Fruit fly (Drosophila melanogaster) whole organism, embryonic: ENCODE data around the gene CG8312.

ENCODE experiments used
- Abd-B ChIP-seq: fragments of 200-800 bp; sonication (Bioruptor generic); optimal IDR thresholded peaks from 2 replicates; lab custom pipeline; 2018; ENCODE audit warnings: missing biosample characterization, mild to moderate bottlenecking, missing genetic modification characterization, moderate library complexity
- Atf-2 ChIP-seq: fragments of 200-800 bp; sonication (Bioruptor generic); optimal IDR thresholded peaks from 2 replicates; lab custom pipeline; 2016; ENCODE audit warnings: missing biosample characterization, missing genetic modification characterization
- Awh ChIP-seq: fragments of 200-800 bp; sonication (Bioruptor generic); IDR thresholded peaks from 2 replicates; pipeline ENCODE4, ENCODE4 v1.3.6; 2022; ENCODE audit warnings: missing biosample characterization, missing genetic modification characterization
- CG10274 ChIP-seq: fragments of 200-800 bp; sonication (Bioruptor generic); optimal IDR thresholded peaks from 3 replicates; lab custom pipeline; 2017; ENCODE audit warnings: missing biosample characterization, mild to moderate bottlenecking, missing genetic modification characterization
- CG10321 ChIP-seq: fragments of 200-800 bp; sonication (Bioruptor generic); IDR thresholded peaks from 2 replicates; pipeline ENCODE4 v1.3.6; 2022; ENCODE audit warnings: missing biosample characterization, missing genetic modification characterization
- CG10366 ChIP-seq: fragments of 200-800 bp; sonication (Bioruptor generic); IDR thresholded peaks from 2 replicates; pipeline ENCODE4 v1.3.6; 2022; ENCODE audit warnings: missing biosample characterization, missing genetic modification characterization
- CG10543 ChIP-seq: fragments of 200-800 bp; sonication (Bioruptor generic); optimal IDR thresholded peaks from 3 replicates; lab custom pipeline; 2017; ENCODE audit warnings: missing biosample characterization, mild to moderate bottlenecking, missing genetic modification characterization, moderate library complexity
- CG12744 ChIP-seq: fragments of 200-800 bp; sonication (Bioruptor generic); optimal IDR thresholded peaks from 2 replicates; lab custom pipeline; 2016; ENCODE audit warnings: missing biosample characterization, missing genetic modification characterization
- CG13894 ChIP-seq: fragments of 200-800 bp; sonication (Bioruptor generic); optimal IDR thresholded peaks from 3 replicates; lab custom pipeline; 2018; ENCODE audit warnings: missing biosample characterization, mild to moderate bottlenecking, missing genetic modification characterization, moderate library complexity
- CG14710 ChIP-seq: fragments of 200-800 bp; sonication (Bioruptor generic); optimal IDR thresholded peaks from 3 replicates; lab custom pipeline; 2019; ENCODE audit warnings: missing biosample characterization, mild to moderate bottlenecking, missing genetic modification characterization, moderate library complexity
- CG15601 ChIP-seq: fragments of 200-800 bp; sonication (Bioruptor generic); optimal IDR thresholded peaks from 3 replicates; lab custom pipeline; 2019; ENCODE audit warnings: missing biosample characterization, mild to moderate bottlenecking, missing genetic modification characterization, moderate library complexity
- CG15696 ChIP-seq: fragments of 200-800 bp; sonication (Bioruptor generic); optimal IDR thresholded peaks from 2 replicates; lab custom pipeline; 2019; ENCODE audit warnings: missing biosample characterization, mild to moderate bottlenecking, missing genetic modification characterization, moderate library complexity
- CG16863 ChIP-seq: fragments of 200-800 bp; sonication (Bioruptor generic); optimal IDR thresholded peaks from 3 replicates; lab custom pipeline; 2016; ENCODE audit warnings: missing biosample characterization, missing genetic modification characterization
- CG17568 ChIP-seq: fragments of 200-800 bp; sonication (Bioruptor generic); optimal IDR thresholded peaks from 2 replicates; lab custom pipeline; 2018; ENCODE audit warnings: missing biosample characterization, mild to moderate bottlenecking, missing genetic modification characterization, moderate library complexity
- CG2712 ChIP-seq: fragments of 200-800 bp; optimal IDR thresholded peaks from 3 replicates; lab custom pipeline; 2019; ENCODE audit warnings: missing biosample characterization, mild to moderate bottlenecking, missing genetic modification characterization, moderate library complexity
- CG30020 ChIP-seq: fragments of 200-800 bp; optimal IDR thresholded peaks from 2 replicates; lab custom pipeline; 2019; ENCODE audit warnings: missing biosample characterization, mild to moderate bottlenecking, missing genetic modification characterization, moderate library complexity
- CG33213 ChIP-seq: fragments of 200-800 bp; sonication (Bioruptor generic); optimal IDR thresholded peaks from 3 replicates; lab custom pipeline; 2016; ENCODE audit warnings: missing biosample characterization, missing genetic modification characterization
- CG33557 ChIP-seq: fragments of 200-800 bp; sonication (Bioruptor generic); optimal IDR thresholded peaks from 2 replicates; lab custom pipeline; 2019; ENCODE audit warnings: missing biosample characterization, mild to moderate bottlenecking, missing genetic modification characterization, moderate library complexity
- CG34376 ChIP-seq: fragments of 200-800 bp; sonication (Bioruptor generic); optimal IDR thresholded peaks from 2 replicates; lab custom pipeline; 2018; ENCODE audit warnings: missing biosample characterization, mild to moderate bottlenecking, missing genetic modification characterization
- CG4820 ChIP-seq: fragments of 200-800 bp; sonication (Bioruptor generic); optimal IDR thresholded peaks from 3 replicates; lab custom pipeline; 2016; ENCODE audit warnings: missing biosample characterization, missing genetic modification characterization
- CG7357 ChIP-seq: fragments of 200-800 bp; sonication (Bioruptor generic); IDR thresholded peaks from 3 replicates; pipeline ENCODE4 v1.3.6; 2022; ENCODE audit warnings: missing biosample characterization, missing genetic modification characterization
- CG9609 ChIP-seq: fragments of 200-800 bp; sonication (Bioruptor generic); optimal IDR thresholded peaks from 3 replicates; lab custom pipeline; 2016; ENCODE audit warnings: missing biosample characterization, missing genetic modification characterization
- CG9797 ChIP-seq: fragments of 200-800 bp; sonication (Bioruptor generic); optimal IDR thresholded peaks from 3 replicates; lab custom pipeline; 2018; ENCODE audit warnings: missing biosample characterization, mild to moderate bottlenecking, missing genetic modification characterization
- D19A ChIP-seq: fragments of 200-800 bp; optimal IDR thresholded peaks from 3 replicates; lab custom pipeline; 2019; ENCODE audit warnings: missing biosample characterization, mild to moderate bottlenecking, missing genetic modification characterization, moderate library complexity
- Fer1 ChIP-seq: fragments of 200-800 bp; sonication (Bioruptor generic); optimal IDR thresholded peaks from 2 replicates; lab custom pipeline; 2017; ENCODE audit warnings: missing biosample characterization, mild to moderate bottlenecking, missing genetic modification characterization
- MTF-1 ChIP-seq: fragments of 200-800 bp; sonication (Bioruptor generic); optimal IDR thresholded peaks from 2 replicates; lab custom pipeline; 2018; ENCODE audit warnings: missing biosample characterization, mild to moderate bottlenecking, missing genetic modification characterization, borderline replicate concordance
- Oli ChIP-seq: fragments of 200-800 bp; sonication (Bioruptor generic); optimal IDR thresholded peaks from 2 replicates; lab custom pipeline; 2018; ENCODE audit warnings: missing biosample characterization, mild to moderate bottlenecking, missing genetic modification characterization, moderate library complexity
- Optix ChIP-seq: fragments of 200-800 bp; sonication (Bioruptor generic); IDR thresholded peaks from 3 replicates; pipeline ENCODE4 v1.3.6; 2022; ENCODE audit warnings: missing biosample characterization, missing genetic modification characterization
- Taf1 ChIP-seq: fragments of 200-800 bp; sonication (Bioruptor generic); IDR thresholded peaks from 2 replicates; pipeline ENCODE4 v1.3.6; 2022; ENCODE audit warnings: missing biosample characterization, missing genetic modification characterization
- Xrp1 ChIP-seq: fragments of 200-800 bp; sonication (Bioruptor generic); IDR thresholded peaks from 2 replicates; pipeline ENCODE4 v1.3.6; 2022; ENCODE audit warnings: missing biosample characterization, missing genetic modification characterization
- dan ChIP-seq: fragments of 200-800 bp; sonication (Bioruptor generic); IDR thresholded peaks from 2 replicates; pipeline ENCODE4 v1.3.6; 2022; ENCODE audit warnings: missing biosample characterization, missing genetic modification characterization
- dpn ChIP-seq, 2 experiments: fragments of 200-800 bp; sonication (Bioruptor generic); optimal IDR thresholded peaks; 3 replicates each; lab custom pipeline; 2016; ENCODE audit warnings: missing biosample characterization in 2 of 2, missing genetic modification characterization in 2 of 2
- fd3F ChIP-seq: fragments of 200-800 bp; sonication (Bioruptor generic); optimal IDR thresholded peaks from 2 replicates; lab custom pipeline; 2018; ENCODE audit warnings: missing biosample characterization, mild to moderate bottlenecking, missing genetic modification characterization, moderate library complexity
- fd64A ChIP-seq: fragments of 200-800 bp; sonication (Bioruptor generic); optimal IDR thresholded peaks from 3 replicates; lab custom pipeline; 2018; ENCODE audit warnings: missing biosample characterization, mild to moderate bottlenecking, missing genetic modification characterization
- ftz-f1 ChIP-seq: fragments of 200-800 bp; sonication (Bioruptor generic); optimal IDR thresholded peaks from 2 replicates; lab custom pipeline; 2016; ENCODE audit warnings: missing biosample characterization, missing genetic modification characterization
- gem ChIP-seq: fragments of 200-800 bp; sonication (Bioruptor generic); optimal IDR thresholded peaks from 2 replicates; lab custom pipeline; 2019; ENCODE audit warnings: missing biosample characterization, mild to moderate bottlenecking, missing genetic modification characterization, moderate library complexity
- gfzf ChIP-seq: fragments of 200-800 bp; sonication (Bioruptor generic); optimal IDR thresholded peaks from 2 replicates; lab custom pipeline; 2016; ENCODE audit warnings: missing biosample characterization, mild to moderate bottlenecking, missing genetic modification characterization, moderate library complexity
- gsb-n ChIP-seq: fragments of 200-800 bp; sonication (Bioruptor generic); optimal IDR thresholded peaks from 3 replicates; lab custom pipeline; 2018; ENCODE audit warnings: missing biosample characterization, mild to moderate bottlenecking, missing genetic modification characterization
- maf-S ChIP-seq: fragments of 200-800 bp; sonication (Bioruptor generic); optimal IDR thresholded peaks from 2 replicates; lab custom pipeline; 2016; ENCODE audit warnings: missing biosample characterization, missing genetic modification characterization
- mld ChIP-seq: fragments of 200-800 bp; sonication (Bioruptor generic); IDR thresholded peaks from 3 replicates; pipeline ENCODE4 v1.3.6; 2022; ENCODE audit warnings: missing biosample characterization, missing genetic modification characterization; ENCODE audit not compliant: partially characterized antibody
- nmo ChIP-seq: fragments of 200-800 bp; sonication (Bioruptor generic); optimal IDR thresholded peaks from 2 replicates; lab custom pipeline; 2018; ENCODE audit warnings: missing biosample characterization, mild to moderate bottlenecking, missing genetic modification characterization, moderate library complexity
- oc ChIP-seq: fragments of 200-800 bp; sonication (Bioruptor generic); optimal IDR thresholded peaks from 2 replicates; lab custom pipeline; 2018; ENCODE audit warnings: missing biosample characterization, mild to moderate bottlenecking, missing genetic modification characterization, moderate library complexity
- pho ChIP-seq: fragments of 200-800 bp; sonication (Bioruptor generic); optimal IDR thresholded peaks from 2 replicates; lab custom pipeline; 2016; ENCODE audit warnings: missing biosample characterization, missing genetic modification characterization
- pzg ChIP-seq: fragments of 200-800 bp; sonication (Bioruptor generic); optimal IDR thresholded peaks from 3 replicates; lab custom pipeline; 2018; ENCODE audit warnings: missing biosample characterization, mild to moderate bottlenecking, missing genetic modification characterization, moderate library complexity
- sim ChIP-seq: fragments of 200-800 bp; sonication (Bioruptor generic); IDR thresholded peaks from 2 replicates; pipeline ENCODE4 v1.3.6; 2022; ENCODE audit warnings: missing biosample characterization, missing genetic modification characterization
- stwl ChIP-seq: fragments of 200-800 bp; sonication (Bioruptor generic); optimal IDR thresholded peaks from 3 replicates; lab custom pipeline; 2018; ENCODE audit warnings: missing biosample characterization, mild to moderate bottlenecking, missing genetic modification characterization, moderate library complexity
- sug ChIP-seq: fragments of 200-800 bp; optimal IDR thresholded peaks from 2 replicates; lab custom pipeline; 2019; ENCODE audit warnings: missing biosample characterization, mild to moderate bottlenecking, missing genetic modification characterization, moderate library complexity
- toy ChIP-seq: fragments of 200-800 bp; sonication (Bioruptor generic); IDR thresholded peaks from 2 replicates; pipeline ENCODE4 v1.3.6; 2022; ENCODE audit warnings: missing biosample characterization, missing genetic modification characterization
- vnd ChIP-seq: fragments of 200-800 bp; sonication (Bioruptor generic); IDR thresholded peaks from 3 replicates; pipeline ENCODE4 v1.3.6; 2022; ENCODE audit warnings: missing biosample characterization, missing genetic modification characterization; ENCODE audit not compliant: partially characterized antibody

The CG8312 gene

DNA sequence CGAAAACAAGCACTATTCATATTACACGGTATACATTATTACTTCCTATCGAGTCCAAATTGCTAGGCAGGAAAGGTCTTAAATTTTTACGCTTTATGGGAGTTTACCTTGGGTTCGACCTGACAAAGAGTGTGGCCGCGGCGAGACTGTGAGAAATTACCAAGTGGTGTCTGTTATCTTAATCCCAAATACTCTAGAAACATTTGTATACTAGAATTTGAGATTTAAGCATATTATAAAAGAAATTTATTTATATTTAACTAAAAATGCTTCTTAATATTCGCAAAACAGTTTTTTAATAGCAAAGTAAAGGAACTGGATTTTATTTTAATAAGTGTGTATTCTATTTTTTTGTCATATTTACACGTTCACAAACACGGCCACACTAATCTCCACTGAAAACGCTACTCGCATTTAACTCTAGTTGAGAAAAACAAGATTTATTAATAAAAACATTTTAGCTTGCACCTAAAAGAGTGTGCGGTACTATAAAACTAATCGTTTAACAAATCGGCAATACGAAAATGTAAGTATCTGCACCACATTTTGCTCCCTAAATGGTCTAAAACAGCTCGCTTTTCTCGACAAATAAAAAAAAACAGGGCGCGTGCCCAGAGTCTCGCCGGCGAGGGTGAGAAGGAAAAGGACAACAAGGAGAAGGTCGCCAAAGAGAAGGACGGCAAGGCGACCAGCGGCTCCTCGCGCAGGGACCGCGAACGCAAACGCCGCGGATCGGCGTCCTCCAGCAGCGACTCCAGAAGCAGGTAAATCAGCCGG, 39.3 kb upstream of the CG8312 start, which contains the start of the genes mura and RnpS1 (continued):
- TF ChIP-seq D19A (tag; lab: Kevin White, UChicago) (peak; percentile 22), Taf1 (GFP tag; lab: Robert Waterston, UW) (no peak), sim (GFP tag; lab: Robert Waterston, UW) (no peak), toy (GFP tag; lab: Robert Waterston, UW) (no peak), CG10543 (GFP tag; lab: Kevin White, UChicago) (peak; percentile 55), CG2712 (tag; lab: Kevin White, UChicago) (peak; percentile 38), nmo (peak; percentile 38), CG16863 (GFP tag; lab: Kevin White, UChicago) (no peak), stwl (tag; lab: Kevin White, UChicago) (peak; percentile 8), mld (GFP tag; lab: Robert Waterston, UW) (no peak), pzg (GFP tag; lab: Kevin White, UChicago) (peak; percentile 56), Xrp1 (GFP tag; lab: Robert Waterston, UW) (no peak), Awh (GFP tag; lab: Robert Waterston, UW) (no peak), fd3F (GFP tag; lab: Kevin White, UChicago) (no peak), CG9609 (GFP tag; lab: Kevin White, UChicago) (no peak), CG33557 (GFP tag; lab: Kevin White, UChicago) (no peak), CG13894 (tag; lab: Kevin White, UChicago) (no peak), CG7357 (no peak), CG10274 (no peak), CG15696 (peak; percentile 1), MTF-1 (no peak), CG33213 (GFP tag; lab: Kevin White, UChicago) (no peak), vnd (GFP tag; lab: Robert Waterston, UW) (no peak), gfzf (peak; percentile 77), oc (tag; lab: Kevin White, UChicago) (no peak), gsb-n (peak; percentile 42), CG30020 (tag; lab: Kevin White, UChicago) (peak; percentile 36), Oli (no peak), CG9797 (GFP tag; lab: Kevin White, UChicago) (peak; percentile 89), CG15601 (tag; lab: Kevin White, UChicago) (peak; percentile 43), sug (tag; lab: Kevin White, UChicago) (peak; percentile 61), CG17568 (GFP tag; lab: Kevin White, UChicago) (no peak), CG12744 (GFP tag; lab: Kevin White, UChicago) (no peak), Optix (GFP tag; lab: Robert Waterston, UW) (no peak), dpn (GFP tag; optimal IDR thresholded peaks at IDR 0.05; lab: Kevin White, UChicago) (no peak), CG10321 (GFP tag; lab: Robert Waterston, UW) (no peak), CG14710 (tag; lab: Kevin White, UChicago) (peak; percentile 73), gem (peak; percentile 25), CG4820 (GFP tag; lab: Kevin White, UChicago) (no peak), Abd-B (GFP tag; lab: Kevin White, UChicago) (no peak), maf-S (GFP tag; lab: Kevin White, UChicago) (no peak), Fer1 (peak; percentile 31), Atf-2 (GFP tag; lab: Kevin White, UChicago) (no peak), fd64A (GFP tag; lab: Kevin White, UChicago) (no peak), ftz-f1 (peak; percentile 90), CG10366 (GFP tag; lab: Robert Waterston, UW) (no peak), dan (no peak), CG34376 (peak; percentile 42), pho (GFP tag; lab: Kevin White, UChicago) (no peak)
